Fruit fly (Drosophila melanogaster) whole organism, wandering third instar larva: Measurements from ENCODE around the gene CG3032.
A peak's percentile ranks its signal among the peaks of the same experiment; 100 is the strongest.

Experiments used
- Abd-B ChIP-seq: fragments of >200 bp; optimal IDR thresholded peaks from 2 replicates; lab custom pipeline; 2017; ENCODE audit warnings: missing biosample characterization, missing genetic modification characterization
- CG32264 ChIP-seq: fragments of 200-800 bp; sonication (Bioruptor generic); optimal IDR thresholded peaks from 2 replicates; lab custom pipeline; 2016; ENCODE audit warnings: missing biosample characterization, missing genetic modification characterization
- CG9705 ChIP-seq: fragments of 200-800 bp; sonication (Bioruptor generic); optimal IDR thresholded peaks from 2 replicates; lab custom pipeline; 2018; ENCODE audit warnings: missing biosample characterization, mild to moderate bottlenecking, missing genetic modification characterization
- CrebA ChIP-seq: fragments of 200-800 bp; sonication (Bioruptor generic); optimal IDR thresholded peaks from 2 replicates; lab custom pipeline; 2016; ENCODE audit warnings: missing biosample characterization, mild to moderate bottlenecking, missing genetic modification characterization, borderline replicate concordance
- Dfd ChIP-seq: fragments of >200 bp; optimal IDR thresholded peaks from 2 replicates; lab custom pipeline; 2017; ENCODE audit warnings: missing biosample characterization, missing genetic modification characterization
- Dif ChIP-seq: fragments of 200-275, 200-300 bp; sonication (Bioruptor generic); optimal IDR thresholded peaks from 2 replicates; lab custom pipeline; 2018; ENCODE audit warnings: missing biosample characterization, missing genetic modification characterization; ENCODE audit not compliant: partially characterized antibody
- GATAd ChIP-seq: sonication (Bioruptor generic); optimal IDR thresholded peaks from 2 replicates; lab custom pipeline; 2016; ENCODE audit warnings: missing biosample characterization, missing genetic modification characterization
- HLH106 ChIP-seq: fragments of 200-800 bp; optimal IDR thresholded peaks from 3 replicates; lab custom pipeline; 2019; ENCODE audit warnings: missing biosample characterization, mild to moderate bottlenecking, missing genetic modification characterization, moderate library complexity
- Hnf4 ChIP-seq: fragments of 200-800 bp; sonication (Bioruptor generic); optimal IDR thresholded peaks from 2 replicates; lab custom pipeline; 2016; ENCODE audit warnings: missing biosample characterization, mild to moderate bottlenecking, missing genetic modification characterization
- Hr78 ChIP-seq: fragments of >200 bp; optimal IDR thresholded peaks from 2 replicates; lab custom pipeline; 2017; ENCODE audit warnings: missing biosample characterization, missing genetic modification characterization
- Hr83 ChIP-seq: fragments of 200-300 bp; sonication (Bioruptor generic); optimal IDR thresholded peaks from 2 replicates; lab custom pipeline; 2016; ENCODE audit warnings: missing biosample characterization, mild to moderate bottlenecking, missing genetic modification characterization, moderate library complexity; ENCODE audit not compliant: poor library complexity, severe bottlenecking
- Jra ChIP-seq: sonication (Bioruptor generic); optimal IDR thresholded peaks from 2 replicates; lab custom pipeline; 2016; ENCODE audit warnings: missing biosample characterization, missing genetic modification characterization
- Mio ChIP-seq: sonication (Bioruptor generic); optimal IDR thresholded peaks from 2 replicates; lab custom pipeline; 2016; ENCODE audit warnings: missing biosample characterization, missing genetic modification characterization
- Myc ChIP-seq: fragments of >200 bp; optimal IDR thresholded peaks from 2 replicates; lab custom pipeline; 2017
- N ChIP-seq: fragments of >200 bp; optimal IDR thresholded peaks from 2 replicates; lab custom pipeline; 2018; ENCODE audit warnings: missing biosample characterization, missing external identifiers, missing genetic modification characterization
- OdsH ChIP-seq: fragments of 200-800 bp; sonication (Bioruptor generic); optimal IDR thresholded peaks from 2 replicates; lab custom pipeline; 2016; ENCODE audit warnings: missing biosample characterization, mild to moderate bottlenecking, missing genetic modification characterization
- Rel ChIP-seq, 2 experiments: fragments of 200-800 bp; sonication (Bioruptor generic) in 1 of 2; optimal IDR thresholded peaks; 2 replicates in 1 of 2; 3 replicates in 1 of 2; lab custom pipeline; 2016 to 2019; ENCODE audit warnings: mild to moderate bottlenecking in 2 of 2, missing biosample characterization in 2 of 2, missing genetic modification characterization in 2 of 2, moderate library complexity in 1 of 2
- Sp1 ChIP-seq: fragments of 200-800 bp; sonication (Bioruptor generic); optimal IDR thresholded peaks from 3 replicates; lab custom pipeline; 2019; ENCODE audit warnings: missing biosample characterization, mild to moderate bottlenecking, missing genetic modification characterization, moderate library complexity
- Vsx2 ChIP-seq: fragments of 200-300, 225-300 bp; sonication (Bioruptor generic); optimal IDR thresholded peaks from 2 replicates; lab custom pipeline; 2018; ENCODE audit warnings: missing biosample characterization, missing genetic modification characterization; ENCODE audit not compliant: partially characterized antibody
- br ChIP-seq: fragments of 200-800 bp; sonication (Bioruptor generic); optimal IDR thresholded peaks from 2 replicates; lab custom pipeline; 2016; ENCODE audit warnings: missing biosample characterization, missing genetic modification characterization
- brk ChIP-seq: fragments of 200-800 bp; sonication (Bioruptor generic); optimal IDR thresholded peaks from 2 replicates; lab custom pipeline; 2016; ENCODE audit warnings: missing biosample characterization, mild to moderate bottlenecking, missing genetic modification characterization
- dl ChIP-seq, 2 experiments: fragments of 175-275, 200-275 bp in 1 of 2; fragments of 200-275 bp in 1 of 2; sonication (Bioruptor generic); optimal IDR thresholded peaks; lab custom pipeline; 2018; ENCODE audit warnings: mild to moderate bottlenecking in 2 of 2, missing biosample characterization in 2 of 2, missing genetic modification characterization in 2 of 2, moderate library complexity in 2 of 2; ENCODE audit not compliant: partially characterized antibody in 2 of 2, insufficient read depth in 1 of 2
- dmrt93B ChIP-seq: fragments of 200-800 bp; sonication (Bioruptor generic); optimal IDR thresholded peaks from 2 replicates; lab custom pipeline; 2018; ENCODE audit warnings: missing biosample characterization, mild to moderate bottlenecking, missing genetic modification characterization
- dsf ChIP-seq: sonication (Bioruptor generic); optimal IDR thresholded peaks from 2 replicates; lab custom pipeline; 2016; ENCODE audit warnings: missing biosample characterization, missing genetic modification characterization, borderline replicate concordance
- ey ChIP-seq: fragments of 200-800 bp; sonication (Bioruptor generic); optimal IDR thresholded peaks from 2 replicates; lab custom pipeline; 2016; ENCODE audit warnings: missing biosample characterization, missing genetic modification characterization
- foxo ChIP-seq, 2 experiments: fragments of 200-800 bp; sonication (Bioruptor generic); optimal IDR thresholded peaks; 2 replicates in 1 of 2; 3 replicates in 1 of 2; lab custom pipeline; 2016 to 2017; ENCODE audit warnings: missing biosample characterization in 2 of 2, missing genetic modification characterization in 2 of 2
- fru ChIP-seq: fragments of 200-800 bp; sonication (Bioruptor generic); optimal IDR thresholded peaks from 3 replicates; lab custom pipeline; 2016; ENCODE audit warnings: missing biosample characterization, mild to moderate bottlenecking, missing genetic modification characterization
- h ChIP-seq: fragments of 200-800 bp; sonication (Bioruptor generic); optimal IDR thresholded peaks from 3 replicates; lab custom pipeline; 2016; ENCODE audit warnings: missing biosample characterization, mild to moderate bottlenecking, missing genetic modification characterization
- jim ChIP-seq: fragments of 175-275, 200-325 bp; sonication (Bioruptor generic); optimal IDR thresholded peaks from 2 replicates; lab custom pipeline; 2016; ENCODE audit warnings: missing biosample characterization, mild to moderate bottlenecking, missing genetic modification characterization
- lola ChIP-seq: fragments of >200 bp; optimal IDR thresholded peaks from 2 replicates; lab custom pipeline; 2017; ENCODE audit warnings: missing biosample characterization, missing genetic modification characterization
- pan ChIP-seq: fragments of >200 bp; optimal IDR thresholded peaks from 2 replicates; lab custom pipeline; 2017
- psq ChIP-seq: fragments of 200-800 bp; sonication (Bioruptor generic); optimal IDR thresholded peaks from 3 replicates; lab custom pipeline; 2017; ENCODE audit warnings: missing biosample characterization, mild to moderate bottlenecking, missing genetic modification characterization, moderate library complexity
- rgr ChIP-seq: fragments of 200-800 bp; sonication (Bioruptor generic); optimal IDR thresholded peaks from 3 replicates; lab custom pipeline; 2016; ENCODE audit warnings: missing biosample characterization, mild to moderate bottlenecking, missing genetic modification characterization
- sage ChIP-seq: fragments of 200-800 bp; sonication (Bioruptor generic); optimal IDR thresholded peaks from 2 replicates; lab custom pipeline; 2016; ENCODE audit warnings: missing biosample characterization, mild to moderate bottlenecking, missing genetic modification characterization
- sv ChIP-seq: fragments of 200-800 bp; sonication (Bioruptor generic); optimal IDR thresholded peaks from 3 replicates; lab custom pipeline; 2016; ENCODE audit warnings: missing biosample characterization, missing genetic modification characterization
- tai ChIP-seq: sonication (Bioruptor generic); optimal IDR thresholded peaks from 2 replicates; lab custom pipeline; 2016; ENCODE audit warnings: missing biosample characterization, missing genetic modification characterization
- usp ChIP-seq: fragments of >200 bp; optimal IDR thresholded peaks from 2 replicates; lab custom pipeline; 2017; ENCODE audit warnings: missing biosample characterization, missing genetic modification characterization
- woc ChIP-seq: sonication (Bioruptor generic); optimal IDR thresholded peaks from 2 replicates; lab custom pipeline; 2016; ENCODE audit warnings: missing biosample characterization, mild to moderate bottlenecking, missing genetic modification characterization

CG3032 gene

dm6 chrX:6997653-6998491 is 15.8 kb downstream of the CG3032 start:
- TF ChIP-seq br, result peak; percentile 65
- TF ChIP-seq Hr78 (GFP tag; lab: Kevin White, UChicago), result no peak
- TF ChIP-seq OdsH (GFP tag; lab: Kevin White, UChicago), result peak; percentile 66
- peak; percentile 79 for TF ChIP-seq dmrt93B (GFP tag; lab: Kevin White, UChicago)
- peak; percentile 79 for TF ChIP-seq fru (GFP tag; lab: Kevin White, UChicago)
- peak; percentile 76 for TF ChIP-seq ey
- TF ChIP-seq Dif (GFP tag; lab: Kevin White, UChicago), result no peak
- TF ChIP-seq dsf (GFP tag; lab: Kevin White, UChicago), result no peak
- no peak for TF ChIP-seq lola (GFP tag; lab: Kevin White, UChicago)
- no peak for TF ChIP-seq sage (GFP tag; lab: Kevin White, UChicago)
- TF ChIP-seq CG32264 (GFP tag; lab: Kevin White, UChicago), result peak; percentile 34
- no peak for TF ChIP-seq Abd-B
- TF ChIP-seq GATAd (GFP tag; lab: Kevin White, UChicago), result no peak
- no peak for TF ChIP-seq pan (lab: Kevin White, UChicago)
- peak; percentile 53 for TF ChIP-seq Hnf4 (GFP tag; lab: Kevin White, UChicago)
- peak; percentile 33 for TF ChIP-seq brk (GFP tag; lab: Kevin White, UChicago)
- TF ChIP-seq Sp1 (GFP tag; lab: Kevin White, UChicago), result peak; percentile 83
- TF ChIP-seq jim (GFP tag; lab: Kevin White, UChicago), result no peak
- no peak for TF ChIP-seq tai (GFP tag; lab: Kevin White, UChicago)
- TF ChIP-seq Hr83 (GFP tag; lab: Kevin White, UChicago), result peak; percentile 18
- TF ChIP-seq HLH106 (tag; lab: Kevin White, UChicago), result peak; percentile 88
- TF ChIP-seq Myc (lab: Kevin White, UChicago), result no peak
- TF ChIP-seq Dfd (GFP tag; lab: Kevin White, UChicago), result no peak
- TF ChIP-seq dl (GFP tag; optimal IDR thresholded peaks at IDR 0.05; lab: Kevin White, UChicago; ENCODE audit: insufficient read depth in 1 of 2, partially characterized antibody in 2 of 2), result peak in 1 of 2 experiments; percentile 51
- TF ChIP-seq usp, result no peak
- peak; percentile 75 for TF ChIP-seq psq
- peak; percentile 73 for TF ChIP-seq woc (GFP tag; lab: Kevin White, UChicago)
- TF ChIP-seq rgr (GFP tag; lab: Kevin White, UChicago), result peak; percentile 77
- peak in 1 of 2 experiments; percentile 74 for TF ChIP-seq foxo (GFP tag; optimal IDR thresholded peaks at IDR 0.05; lab: Kevin White, UChicago)
- no peak for TF ChIP-seq N (GFP tag; lab: Kevin White, UChicago)
- TF ChIP-seq Jra (GFP tag; lab: Kevin White, UChicago), result no peak
- no peak for TF ChIP-seq Mio (GFP tag; lab: Kevin White, UChicago)
- TF ChIP-seq Rel (GFP tag; optimal IDR thresholded peaks at IDR 0.05; lab: Kevin White, UChicago), result no peak
- peak; percentile 4 for TF ChIP-seq Rel (tag; optimal IDR thresholded peaks at IDR 0.05; lab: Kevin White, UChicago)
- peak; percentile 80 for TF ChIP-seq h (GFP tag; lab: Kevin White, UChicago)
- TF ChIP-seq Vsx2 (GFP tag; lab: Kevin White, UChicago), result no peak
- no peak for TF ChIP-seq sv
- TF ChIP-seq CG9705 (GFP tag; lab: Kevin White, UChicago), result peak; percentile 69
- no peak for TF ChIP-seq CrebA (GFP tag; lab: Kevin White, UChicago)
- TF ChIP-seq, all 38 proteins: peak for 19
